Worm (Caenorhabditis elegans): ENCODE measurements around the gene F26D11.13.

The F26D11.13 gene

ce11 chrV:7954552-7954951, at the start of gene F26D11.13:
F26D11.13 (minus strand) TSS chrV:7954652.
- TF ChIP-seq nhr-10 (tag; optimal IDR thresholded peaks at IDR 0.05) (no peak), lin-39 (tag; optimal IDR thresholded peaks at IDR 0.05) (no peak), nhr-25 (tag; optimal IDR thresholded peaks at IDR 0.05) (no peak)

ce11 chrV:8000929-8001513, 46.6 kb upstream of the F26D11.13 start, which contains the start of gene Y97E10AR.1:
Y97E10AR.1 (plus strand) TSS chrV:8001463.
- peak in 1 of 2 experiments; percentile 86 for TF ChIP-seq mdl-1 (tag; optimal IDR thresholded peaks at IDR 0.05)
- no peak for TF ChIP-seq nhr-77 (tag; optimal IDR thresholded peaks at IDR 0.05)
- no peak for TF ChIP-seq peb-1 (tag; optimal IDR thresholded peaks at IDR 0.05)
- peak; percentile 31 for TF ChIP-seq sem-4 (tag; optimal IDR thresholded peaks at IDR 0.05)
- TF ChIP-seq ZK546.5 (tag; optimal IDR thresholded peaks at IDR 0.05): no peak
- TF ChIP-seq lin-13 (GFP tag; optimal IDR thresholded peaks at IDR 0.05): peak; percentile 46
- no peak for TF ChIP-seq unc-39 (tag; optimal IDR thresholded peaks at IDR 0.05)
- no peak for TF ChIP-seq ceh-16 (tag; optimal IDR thresholded peaks at IDR 0.05)
- TF ChIP-seq R02D3.7 (tag; optimal IDR thresholded peaks at IDR 0.05): no peak
- no peak for TF ChIP-seq ztf-11 (tag; optimal IDR thresholded peaks at IDR 0.05)
- TF ChIP-seq snpc-4 (tag; optimal IDR thresholded peaks at IDR 0.05): peak; percentile 71
- TF ChIP-seq nhr-129 (tag; optimal IDR thresholded peaks at IDR 0.05): peak; percentile 89
- TF ChIP-seq aly-2 (tag; optimal IDR thresholded peaks at IDR 0.05): no peak
- TF ChIP-seq dmd-4 (tag; optimal IDR thresholded peaks at IDR 0.05): no peak
- TF ChIP-seq mbf-1 (tag; optimal IDR thresholded peaks at IDR 0.05): no peak
- TF ChIP-seq unc-62 (GFP tag; optimal IDR thresholded peaks at IDR 0.05): no peak
- TF ChIP-seq blmp-1 (tag; optimal IDR thresholded peaks at IDR 0.05; ENCODE audit: insufficient read depth): peak; percentile 92
- TF ChIP-seq nhr-11 (tag; optimal IDR thresholded peaks at IDR 0.05): no peak
- TF ChIP-seq gmeb-1 (tag; optimal IDR thresholded peaks at IDR 0.05): no peak
- peak; percentile 96 for TF ChIP-seq unc-55 (GFP tag; optimal IDR thresholded peaks at IDR 0.05)
- TF ChIP-seq F13H6.1 (tag; optimal IDR thresholded peaks at IDR 0.05): peak; percentile 93
- peak; percentile 73 for TF ChIP-seq egl-27 (tag; optimal IDR thresholded peaks at IDR 0.05)
- TF ChIP-seq Y55F3AM.14 (GFP tag; optimal IDR thresholded peaks at IDR 0.05): peak; percentile 94
- TF ChIP-seq elt-3 (tag; optimal IDR thresholded peaks at IDR 0.05): no peak
- TF ChIP-seq fos-1 (tag; optimal IDR thresholded peaks at IDR 0.05): peak; percentile 94
- peak; percentile 4 for TF ChIP-seq lin-11 (tag; optimal IDR thresholded peaks at IDR 0.05)
- TF ChIP-seq nhr-6 (tag; optimal IDR thresholded peaks at IDR 0.05): peak; percentile 65
- no peak for TF ChIP-seq nhr-23 (tag; optimal IDR thresholded peaks at IDR 0.05)
- TF ChIP-seq zag-1 (tag; optimal IDR thresholded peaks at IDR 0.05): peak; percentile 79
- TF ChIP-seq crh-2 (tag; optimal IDR thresholded peaks at IDR 0.05): peak; percentile 83
- TF ChIP-seq ceh-82 (tag; optimal IDR thresholded peaks at IDR 0.05): no peak
- TF ChIP-seq skn-1 (tag; optimal IDR thresholded peaks at IDR 0.05): peak; percentile 15
- no peak for TF ChIP-seq nhr-25 (tag; optimal IDR thresholded peaks at IDR 0.05)
- no peak for TF ChIP-seq nhr-12 (tag; optimal IDR thresholded peaks at IDR 0.05)
- peak; percentile 29 for TF ChIP-seq sma-3 (GFP tag; optimal IDR thresholded peaks at IDR 0.05)
- peak; percentile 73 for TF ChIP-seq mab-5 (tag; optimal IDR thresholded peaks at IDR 0.05)
- no peak for TF ChIP-seq alr-1 (tag; optimal IDR thresholded peaks at IDR 0.05)
- TF ChIP-seq nhr-237 (tag; optimal IDR thresholded peaks at IDR 0.05): no peak
- no peak for TF ChIP-seq nhr-10 (tag; optimal IDR thresholded peaks at IDR 0.05)
- no peak for TF ChIP-seq lin-39 (tag; optimal IDR thresholded peaks at IDR 0.05)
- peak; percentile 98 for TF ChIP-seq C34F6.9 (tag; optimal IDR thresholded peaks at IDR 0.05)
- no peak for TF ChIP-seq ztf-1 (GFP tag; conservative IDR thresholded peaks at IDR 0.05)
- no peak for TF ChIP-seq nhr-21 (tag; optimal IDR thresholded peaks at IDR 0.05)
- peak; percentile 33 to 84 for TF ChIP-seq lsy-2 (tag; optimal IDR thresholded peaks at IDR 0.05)
- no peak for TF ChIP-seq ama-1 (optimal IDR thresholded peaks at IDR 0.05)
- TF ChIP-seq sma-9 (GFP tag; optimal IDR thresholded peaks at IDR 0.05): peak; percentile 93
- no peak for TF ChIP-seq sma-9 (tag; optimal IDR thresholded peaks at IDR 0.05)
- peak; percentile 60 for TF ChIP-seq ztf-4 (tag; optimal IDR thresholded peaks at IDR 0.05)
- no peak for TF ChIP-seq elt-1 (tag; optimal IDR thresholded peaks at IDR 0.05)
